Worm (Caenorhabditis elegans) whole organism, young adult: ENCODE results near the gene grwd-1.

Experiments used
- hmg-1.2 ChIP-seq: fragments of 200-800 bp; sonication (Bioruptor generic); IDR thresholded peaks from 2 replicates; pipeline ENCODE4 v1.3.6; 2022; ENCODE audit warnings: missing genetic modification reagents, missing genetic modification characterization, missing compliant biosample characterization
- let-526 ChIP-seq: fragments of 200-800 bp; sonication (Bioruptor generic); IDR thresholded peaks from 2 replicates; pipeline ENCODE4 v1.3.6; 2022; ENCODE audit warnings: missing genetic modification reagents, missing genetic modification characterization, missing compliant biosample characterization
- lir-1 ChIP-seq: fragments of 200-800 bp; sonication (Bioruptor generic); conservative IDR thresholded peaks from 2 replicates; pipeline ENCODE4 v1.3.6; 2022; ENCODE audit warnings: missing genetic modification reagents, missing genetic modification characterization, missing compliant biosample characterization

ce11 chrIII:5119063-5119462 lies 34.2 kb upstream of the grwd-1 start:
- no peak for TF ChIP-seq let-526
- TF ChIP-seq hmg-1.2 (GFP tag; lab: Robert Waterston, UW), result no peak
- TF ChIP-seq lir-1 (GFP tag; lab: Robert Waterston, UW), result no peak
